Worm (Caenorhabditis elegans) whole organism, mixed stage, embryonic: ENCODE data around the gene nhr-25.

Experiments used
- blmp-1 ChIP-seq: fragments of 150-350 bp; optimal IDR thresholded peaks from 2 replicates; lab custom pipeline; 2014; ENCODE audit warnings: missing biosample characterization, missing genetic modification characterization
- ceh-39 ChIP-seq: fragments of 150-350 bp; optimal IDR thresholded peaks from 2 replicates; lab custom pipeline; 2014; ENCODE audit warnings: missing biosample characterization, missing genetic modification characterization
- ceh-43 ChIP-seq: fragments of 200-800 bp; sonication (Bioruptor generic); optimal IDR thresholded peaks from 2 replicates; lab custom pipeline; 2018; ENCODE audit warnings: mild to moderate bottlenecking, missing genetic modification characterization, moderate library complexity, missing compliant biosample characterization
- ceh-83 ChIP-seq: fragments of 200-800 bp; sonication (Bioruptor generic); optimal IDR thresholded peaks from 2 replicates; lab custom pipeline; 2018; ENCODE audit warnings: mild to moderate bottlenecking, missing genetic modification characterization, missing compliant biosample characterization
- drap-1 ChIP-seq: fragments of 200-800 bp; sonication (Bioruptor generic); optimal IDR thresholded peaks from 3 replicates; lab custom pipeline; 2018; ENCODE audit warnings: mild to moderate bottlenecking, missing genetic modification characterization, missing compliant biosample characterization
- elt-1 ChIP-seq: sonication (generic microtip); optimal IDR thresholded peaks from 2 replicates; lab custom pipeline; 2017; ENCODE audit warnings: missing genetic modification characterization, mild to moderate bottlenecking, missing compliant biosample characterization, antibody characterized with exemption, moderate library complexity, borderline replicate concordance; ENCODE audit not compliant: insufficient read depth
- hlh-1 ChIP-seq: fragments of 150-350 bp; optimal IDR thresholded peaks from 2 replicates; lab custom pipeline; 2014; ENCODE audit warnings: missing biosample characterization, missing genetic modification reagents, missing genetic modification characterization
- lin-13 ChIP-seq: fragments of 150-350 bp; optimal IDR thresholded peaks from 2 replicates; lab custom pipeline; 2014; ENCODE audit warnings: missing biosample characterization, missing genetic modification characterization
- mep-1 ChIP-seq: fragments of 150-350 bp; optimal IDR thresholded peaks from 2 replicates; lab custom pipeline; 2017; ENCODE audit warnings: missing biosample characterization, missing genetic modification reagents, missing genetic modification characterization, inconsistent platforms
- nhr-237 ChIP-seq: fragments of 150-350 bp; optimal IDR thresholded peaks from 2 replicates; lab custom pipeline; 2014; ENCODE audit warnings: missing biosample characterization, missing genetic modification characterization
- nhr-28 ChIP-seq: fragments of 150-350 bp; optimal IDR thresholded peaks from 2 replicates; lab custom pipeline; 2014; ENCODE audit warnings: missing biosample characterization, missing genetic modification characterization
- nhr-76 ChIP-seq: sonication (generic microtip); optimal IDR thresholded peaks from 2 replicates; lab custom pipeline; 2017; ENCODE audit warnings: missing biosample characterization, missing genetic modification characterization
- sptf-1 ChIP-seq: sonication (generic microtip); optimal IDR thresholded peaks from 2 replicates; lab custom pipeline; 2017; ENCODE audit warnings: mild to moderate bottlenecking, missing genetic modification characterization, moderate library complexity, missing compliant biosample characterization
- unc-62 ChIP-seq: fragments of 150-350 bp; optimal IDR thresholded peaks from 2 replicates; lab custom pipeline; 2014; ENCODE audit warnings: missing biosample characterization, missing genetic modification reagents, missing genetic modification characterization

ce11 chrX:12999567-12999966 is 8.7 kb upstream of the nhr-25 start:
- TF ChIP-seq sptf-1 (no peak), nhr-76 (tag; lab: Kevin White, UChicago) (no peak), elt-1 (tag; lab: Kevin White, UChicago) (no peak), blmp-1 (tag; lab: Kevin White, UChicago) (no peak), nhr-237 (tag; lab: Kevin White, UChicago) (no peak), hlh-1 (tag; lab: Kevin White, UChicago) (no peak), unc-62 (no peak), ceh-39 (tag; lab: Kevin White, UChicago) (no peak), nhr-28 (no peak), mep-1 (tag; lab: Kevin White, UChicago) (no peak), drap-1 (GFP tag; lab: Kevin White, UChicago) (no peak), ceh-43 (GFP tag; lab: Kevin White, UChicago) (no peak), ceh-83 (GFP tag; lab: Kevin White, UChicago) (no peak), lin-13 (tag; lab: Kevin White, UChicago) (no peak)
